Worm (Caenorhabditis elegans) whole organism, L1 larva: ENCODE data around the gene Y82E9BR.3.
"Not testable (repeated sequence)": the region's sequence is repeated elsewhere in the genome, so short reads cannot be mapped to it uniquely, and the experiment has no call there.

Experiments
- C04F5.9 ChIP-seq: sonication (generic microtip); optimal IDR thresholded peaks from 2 replicates; lab custom pipeline; 2016; ENCODE audit warnings: missing genetic modification characterization, missing compliant biosample characterization
- C34B4.2 ChIP-seq: sonication (generic microtip); optimal IDR thresholded peaks from 2 replicates; lab custom pipeline; 2017; ENCODE audit warnings: mild to moderate bottlenecking, missing genetic modification characterization, missing compliant biosample characterization
- aha-1 ChIP-seq: fragments of 150-350 bp; optimal IDR thresholded peaks from 2 replicates; lab custom pipeline; 2014; ENCODE audit warnings: missing biosample characterization, missing genetic modification characterization
- ceh-63 ChIP-seq: fragments of 200-800 bp; sonication (Bioruptor generic); optimal IDR thresholded peaks from 2 replicates; lab custom pipeline; 2018; ENCODE audit warnings: mild to moderate bottlenecking, missing genetic modification characterization, missing compliant biosample characterization
- ceh-82 ChIP-seq, 3 experiments: fragments of 150-350 bp in 1 of 3; sonication (generic microtip) in 2 of 3; optimal IDR thresholded peaks; 2 replicates each; lab custom pipeline; 2014 to 2017; ENCODE audit warnings: missing biosample characterization in 3 of 3, missing genetic modification characterization in 3 of 3
- ceh-88 ChIP-seq: fragments of 200-800 bp; sonication (Bioruptor generic); IDR thresholded peaks from 2 replicates; pipeline ENCODE4 v1.3.6; 2022; ENCODE audit warnings: missing genetic modification characterization, missing compliant biosample characterization
- ceh-90 ChIP-seq: sonication (generic microtip); optimal IDR thresholded peaks from 2 replicates; lab custom pipeline; 2016; ENCODE audit warnings: missing genetic modification characterization, missing compliant biosample characterization
- ces-1 ChIP-seq: fragments of 150-350 bp; optimal IDR thresholded peaks from 2 replicates; lab custom pipeline; 2014; ENCODE audit warnings: missing biosample characterization, missing genetic modification reagents, missing genetic modification characterization
- efl-1 ChIP-seq, 4 experiments: fragments of 150-350 bp; optimal IDR thresholded peaks in 3 of 4; peaks in 1 of 4; 1 replicate in 1 of 4; 2 replicates in 3 of 4; lab custom pipeline; 2014; ENCODE audit warnings: missing biosample characterization in 2 of 4, missing genetic modification characterization in 2 of 4, missing genetic modification reagents in 2 of 4
- efl-3 ChIP-seq: fragments of 200-800 bp; sonication (Bioruptor generic); optimal IDR thresholded peaks from 2 replicates; lab custom pipeline; 2018; ENCODE audit warnings: mild to moderate bottlenecking, missing genetic modification characterization, missing compliant biosample characterization
- elt-3 ChIP-seq, 6 experiments: fragments of 150-350 bp in 1 of 6; sonication (generic microtip); optimal IDR thresholded peaks; 2 replicates each; lab custom pipeline; 2017 to 2018; ENCODE audit warnings: missing biosample characterization in 6 of 6, missing genetic modification characterization in 6 of 6, inconsistent platforms in 1 of 6
- fkh-4 ChIP-seq: sonication (generic microtip); optimal IDR thresholded peaks from 2 replicates; lab custom pipeline; 2016; ENCODE audit warnings: missing compliant biosample characterization, missing genetic modification characterization, borderline replicate concordance
- fkh-8 ChIP-seq: sonication (generic microtip); optimal IDR thresholded peaks from 2 replicates; lab custom pipeline; 2016; ENCODE audit warnings: mild to moderate bottlenecking, missing genetic modification characterization, missing compliant biosample characterization
- hlh-4 ChIP-seq: sonication (generic microtip); optimal IDR thresholded peaks from 2 replicates; lab custom pipeline; 2016; ENCODE audit warnings: mild to moderate bottlenecking, missing genetic modification characterization, missing compliant biosample characterization
- isw-1 ChIP-seq: fragments of 200-800 bp; sonication (Bioruptor generic); IDR thresholded peaks from 2 replicates; pipeline ENCODE4 v1.3.6; 2022; ENCODE audit warnings: missing genetic modification characterization, missing compliant biosample characterization
- lin-35 ChIP-seq, 2 experiments: fragments of 150-350 bp; optimal IDR thresholded peaks; 2 replicates each; lab custom pipeline; 2014; ENCODE audit warnings: missing biosample characterization in 2 of 2, missing genetic modification characterization in 2 of 2, missing genetic modification reagents in 2 of 2
- lin-39 ChIP-seq: fragments of 150-350 bp; optimal IDR thresholded peaks from 2 replicates; lab custom pipeline; 2014; ENCODE audit warnings: missing biosample characterization, missing genetic modification reagents, missing genetic modification characterization
- lir-3 ChIP-seq: sonication (generic microtip); optimal IDR thresholded peaks from 2 replicates; lab custom pipeline; 2016; ENCODE audit warnings: mild to moderate bottlenecking, missing genetic modification characterization, moderate library complexity, missing compliant biosample characterization; ENCODE audit not compliant: poor library complexity
- lsy-2 ChIP-seq, 2 experiments: fragments of 150-350 bp; optimal IDR thresholded peaks; 2 replicates each; lab custom pipeline; 2014; ENCODE audit warnings: missing biosample characterization in 2 of 2, missing genetic modification characterization in 2 of 2
- mab-9 ChIP-seq: fragments of 200-800 bp; sonication (Bioruptor generic); IDR thresholded peaks from 2 replicates; pipeline ENCODE4 v1.3.6; 2022; ENCODE audit warnings: missing genetic modification reagents, missing genetic modification characterization, missing compliant biosample characterization
- mep-1 ChIP-seq: fragments of 150-350 bp; optimal IDR thresholded peaks from 2 replicates; lab custom pipeline; 2014; ENCODE audit warnings: missing biosample characterization, missing genetic modification characterization
- nhr-19 ChIP-seq: fragments of 200-800 bp; sonication (Bioruptor generic); conservative IDR thresholded peaks from 2 replicates; pipeline ENCODE4 v1.3.6; 2022; ENCODE audit warnings: missing genetic modification characterization, missing compliant biosample characterization
- nhr-20 ChIP-seq: sonication (generic microtip); optimal IDR thresholded peaks from 2 replicates; lab custom pipeline; 2016; ENCODE audit warnings: mild to moderate bottlenecking, missing genetic modification characterization, missing compliant biosample characterization
- nhr-237 ChIP-seq: fragments of 150-350 bp; optimal IDR thresholded peaks from 2 replicates; lab custom pipeline; 2014; ENCODE audit warnings: missing biosample characterization, missing genetic modification characterization
- nhr-71 ChIP-seq: sonication (generic microtip); optimal IDR thresholded peaks from 2 replicates; lab custom pipeline; 2016; ENCODE audit warnings: mild to moderate bottlenecking, missing genetic modification characterization, moderate library complexity, missing compliant biosample characterization
- nhr-76 ChIP-seq: sonication (generic microtip); optimal IDR thresholded peaks from 2 replicates; lab custom pipeline; 2017; ENCODE audit warnings: missing biosample characterization, missing genetic modification characterization
- nhr-84 ChIP-seq: sonication (generic microtip); optimal IDR thresholded peaks from 2 replicates; lab custom pipeline; 2017; ENCODE audit warnings: missing biosample characterization, missing genetic modification characterization
- pax-3 ChIP-seq: fragments of 200-800 bp; sonication (Bioruptor generic); optimal IDR thresholded peaks from 2 replicates; lab custom pipeline; 2018; ENCODE audit warnings: mild to moderate bottlenecking, missing genetic modification characterization, moderate library complexity, missing compliant biosample characterization
- snu-23 ChIP-seq: sonication (generic microtip); optimal IDR thresholded peaks from 2 replicates; lab custom pipeline; 2016; ENCODE audit warnings: missing genetic modification characterization, missing compliant biosample characterization
- tlp-1 ChIP-seq: fragments of 150-350 bp; optimal IDR thresholded peaks from 2 replicates; lab custom pipeline; 2014; ENCODE audit warnings: missing biosample characterization, missing genetic modification characterization
- unc-30 ChIP-seq: sonication (generic microtip); optimal IDR thresholded peaks from 2 replicates; lab custom pipeline; 2017; ENCODE audit warnings: missing biosample characterization, missing genetic modification characterization
- zip-4 ChIP-seq: fragments of 200-800 bp; sonication (Bioruptor generic); optimal IDR thresholded peaks from 2 replicates; lab custom pipeline; 2018; ENCODE audit warnings: mild to moderate bottlenecking, missing genetic modification characterization, moderate library complexity, missing compliant biosample characterization
- ztf-11 ChIP-seq, 2 experiments: sonication (generic microtip); optimal IDR thresholded peaks; 2 replicates each; lab custom pipeline; 2016 to 2017; ENCODE audit warnings: missing genetic modification characterization in 2 of 2, missing biosample characterization in 1 of 2, missing compliant biosample characterization in 1 of 2
- ztf-4 ChIP-seq: fragments of 150-350 bp; optimal IDR thresholded peaks from 2 replicates; lab custom pipeline; 2014; ENCODE audit warnings: missing biosample characterization, missing genetic modification characterization

Gene Y82E9BR.3

DNA sequence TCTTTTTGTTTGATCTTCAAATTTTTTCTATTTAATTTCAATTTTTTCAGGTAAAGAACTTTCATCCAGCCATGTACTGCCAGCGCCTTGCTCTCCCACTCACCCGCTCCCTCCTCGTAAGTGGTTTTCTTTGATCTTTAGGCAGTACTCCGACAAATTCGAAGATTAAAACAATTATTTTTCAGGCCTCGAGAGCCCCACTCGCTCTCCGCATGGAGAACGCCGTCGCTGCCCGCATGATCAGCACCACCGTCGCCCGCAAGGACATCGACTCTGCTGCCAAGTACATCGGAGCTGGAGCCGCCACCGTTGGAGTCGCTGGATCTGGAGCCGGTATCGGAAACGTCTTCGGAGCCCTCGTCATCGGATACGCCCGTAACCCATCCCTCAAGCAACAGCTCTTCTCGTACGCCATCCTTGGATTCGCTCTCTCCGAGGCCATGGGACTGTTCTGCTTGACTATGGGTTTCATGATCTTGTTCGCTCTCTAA, at the start of gene Y82E9BR.3:
TSS of gene Y82E9BR.3 (plus strand) at position 51 of the 491 bp plus-strand sequence.
- TF ChIP-seq mab-9, result peak; percentile 11; the same call in 1 of the 2 replicates
- TF ChIP-seq pax-3 (tag; lab: Kevin White, UChicago), result no peak
- no peak for TF ChIP-seq ceh-82 (tag; optimal IDR thresholded peaks at IDR 0.05; lab: Kevin White, UChicago)

- no peak for TF ChIP-seq zip-4 (GFP tag; lab: Kevin White, UChicago)
- TF ChIP-seq tlp-1 (tag; lab: Kevin White, UChicago), result no peak
- no peak for TF ChIP-seq nhr-71
- TF ChIP-seq fkh-4 (tag; lab: Kevin White, UChicago), result no peak
- TF ChIP-seq aha-1 (tag; lab: Kevin White, UChicago), result no peak
- TF ChIP-seq nhr-20 (tag; lab: Kevin White, UChicago), result no peak
- TF ChIP-seq nhr-237 (tag; lab: Kevin White, UChicago), result no peak
- TF ChIP-seq pax-3 (tag; lab: Kevin White, UChicago), result no peak
- TF ChIP-seq ceh-90 (tag; lab: Kevin White, UChicago), result no peak
- no peak for TF ChIP-seq hlh-4 (tag; lab: Kevin White, UChicago)
- no peak for TF ChIP-seq isw-1 (GFP tag; lab: Robert Waterston, UW)
- no peak for TF ChIP-seq lsy-2 (tag; optimal IDR thresholded peaks at IDR 0.05; lab: Kevin White, UChicago)
- TF ChIP-seq nhr-76, result no peak
- no peak for TF ChIP-seq nhr-84 (tag; lab: Kevin White, UChicago)
- TF ChIP-seq C04F5.9 (tag; lab: Kevin White, UChicago), result no peak
These were observed 46.4 kb upstream of the Y82E9BR.3 start for ce11 chrIII:1372563-1372962.

DNA sequence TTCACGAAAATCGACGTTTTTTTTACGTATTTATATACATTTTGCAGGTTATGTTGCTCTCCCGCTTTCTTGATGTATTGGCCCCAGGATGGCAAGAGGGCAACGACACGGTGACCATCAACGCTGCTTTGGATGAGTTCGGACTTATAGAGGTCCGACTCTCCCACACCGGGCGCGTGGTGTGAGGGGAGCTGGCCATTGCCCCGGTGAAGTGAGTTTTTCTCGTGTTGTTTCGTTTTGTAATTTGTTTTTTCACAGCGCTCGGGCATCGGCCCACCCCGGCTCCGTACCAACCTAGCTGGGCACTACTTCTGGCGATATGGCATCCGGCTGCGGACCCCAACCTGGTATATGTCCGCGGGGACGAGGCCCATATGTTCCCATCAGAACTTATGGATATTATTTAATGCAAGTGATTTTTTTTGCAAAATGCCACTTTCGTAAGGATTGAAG, 44.6 kb upstream of the Y82E9BR.3 start, which contains the start of gene Y82E9BR.20:
TSS of gene Y82E9BR.20 (plus strand) at position 51 of the 453 bp plus-strand sequence.
- TF ChIP-seq lir-3 (no peak), efl-1 (optimal IDR thresholded peaks at IDR 0.05; lab: Kevin White, UChicago) (no peak), efl-1 (GFP tag; optimal IDR thresholded peaks at IDR 0.05 in 1 of 2; lab: Kevin White, UChicago) (peak in 1 of 2 experiments; percentile 13)
- TF ChIP-seq, all 84 proteins: peak for 1

ce11 chrIII:1375491-1375890, 43.5 kb upstream of the Y82E9BR.3 start, which contains the start of gene Y82E9BR.10:
Gene Y82E9BR.10, minus strand, starts transcription at chrIII:1375591.
- TF ChIP-seq C04F5.9 (tag; lab: Kevin White, UChicago); snu-23 (GFP tag; lab: Kevin White, UChicago); ceh-63: not testable (repeated sequence)

DNA sequence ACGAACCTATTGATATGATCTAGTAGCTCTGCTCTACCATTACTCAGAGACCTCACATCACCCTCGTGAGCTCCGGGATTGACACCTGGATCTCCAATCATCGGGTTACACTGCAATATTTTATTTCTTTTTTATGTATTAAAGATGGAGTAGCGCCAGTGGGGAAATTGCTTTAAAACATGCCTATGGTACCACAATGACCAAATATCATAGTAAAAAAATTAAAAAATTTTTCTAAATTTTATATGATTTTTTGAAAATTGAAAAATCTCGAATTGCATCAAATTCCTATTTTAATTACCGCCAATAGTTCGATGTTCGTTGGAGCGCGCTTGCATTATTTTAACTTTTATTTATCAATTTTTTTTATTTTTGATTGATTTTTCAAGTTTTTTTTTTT, 41.1 kb upstream of the Y82E9BR.3 start, which contains the start of gene pals-40:
TSS of gene pals-40 (minus strand) at position 101 of the 400 bp plus-strand sequence.
- TF ChIP-seq ceh-63; lin-35 (GFP tag; optimal IDR thresholded peaks at IDR 0.05; lab: Kevin White, UChicago); C34B4.2: not testable (repeated sequence)
- TF ChIP-seq, all 84 proteins: peak for 0; not testable (repeated sequence) for 84

DNA sequence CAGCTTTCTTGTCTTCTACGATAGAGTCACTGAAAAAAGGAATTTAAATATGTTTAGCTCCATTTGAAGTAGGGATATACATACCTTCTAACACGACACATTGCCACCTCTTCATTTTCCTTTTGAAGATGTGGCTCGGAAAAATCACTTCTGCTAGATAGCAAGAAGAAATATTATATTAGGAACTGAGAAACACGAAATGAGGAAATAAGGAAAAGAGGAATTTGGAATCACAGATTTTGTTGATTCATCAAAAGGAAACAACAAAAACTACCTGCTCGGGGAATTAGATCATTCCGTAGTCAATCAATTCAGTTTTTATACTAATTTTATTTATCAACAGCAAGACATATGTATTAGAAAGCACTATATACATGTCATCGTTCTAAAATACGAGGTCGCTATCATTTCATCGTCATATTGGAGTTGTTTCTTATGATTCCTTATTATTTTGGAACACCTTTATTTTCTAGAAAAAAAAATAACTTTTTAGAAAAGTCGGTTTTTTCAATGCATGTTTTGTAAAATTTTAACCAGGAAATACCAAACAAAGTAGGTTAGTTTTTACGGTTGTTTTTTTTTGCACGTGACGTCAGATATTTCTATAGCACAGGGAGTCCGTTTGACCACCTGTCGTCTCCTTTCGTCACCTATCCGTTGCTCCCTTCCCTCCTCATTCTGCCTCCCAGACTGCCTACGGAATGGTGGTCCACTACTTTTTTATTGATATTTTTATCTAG, 38.3 kb upstream of the Y82E9BR.3 start, which contains the start of the genes pals-21 and Y82E9BR.6:
TSS of gene pals-21 (minus strand) at position 101 of the 740 bp plus-strand sequence.
TSS of gene Y82E9BR.6 (plus strand) at position 690 of the 740 bp plus-strand sequence.
- TF ChIP-seq efl-1 (optimal IDR thresholded peaks at IDR 0.05; lab: Kevin White, UChicago), result no peak
- peak in 1 of 2 experiments; percentile 52 for TF ChIP-seq efl-1 (GFP tag; optimal IDR thresholded peaks at IDR 0.05 in 1 of 2; lab: Kevin White, UChicago)
- TF ChIP-seq unc-30 (tag; lab: Kevin White, UChicago), result no peak

DNA sequence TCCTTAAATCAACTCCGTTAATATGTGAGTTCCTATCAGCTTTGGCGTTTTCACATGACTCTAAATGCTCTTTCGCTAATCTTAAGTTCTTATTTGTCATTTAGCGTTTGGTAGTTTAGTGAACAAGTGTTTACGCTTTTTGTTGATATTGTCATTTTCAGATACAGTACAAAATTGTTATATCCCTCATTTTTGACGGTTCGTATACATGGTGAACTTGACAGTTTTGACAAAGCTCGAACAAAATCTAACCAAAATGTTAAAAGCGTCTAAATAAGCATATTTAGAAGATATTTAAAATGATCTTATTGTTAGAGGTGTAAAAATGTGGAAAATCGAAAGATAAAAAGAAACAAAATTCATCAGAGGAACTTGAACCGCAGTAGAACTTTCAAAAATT, 35.5 kb upstream of the Y82E9BR.3 start:
- TF ChIP-seq mab-9, result no peak
- TF ChIP-seq ztf-11 (tag; optimal IDR thresholded peaks at IDR 0.05; lab: Kevin White, UChicago), result no peak
- TF ChIP-seq ces-1 (GFP tag; lab: Kevin White, UChicago), result no peak
- no peak for TF ChIP-seq ceh-88
- TF ChIP-seq fkh-8 (tag; lab: Kevin White, UChicago), result no peak
- no peak for TF ChIP-seq efl-3 (GFP tag; lab: Kevin White, UChicago)
- TF ChIP-seq mep-1 (tag; lab: Kevin White, UChicago), result no peak
- no peak for TF ChIP-seq elt-3 (tag; optimal IDR thresholded peaks at IDR 0.05; lab: Kevin White, UChicago)
- TF ChIP-seq lin-39 (tag; lab: Kevin White, UChicago), result no peak
- no peak for TF ChIP-seq ztf-4 (tag; lab: Kevin White, UChicago)
- TF ChIP-seq nhr-19 (GFP tag; lab: Robert Waterston, UW), result no peak
